Fruit fly (Drosophila melanogaster): ENCODE results near the gene CG13606.
A peak's percentile ranks its signal among the peaks of the same experiment; 100 is the strongest.

CG13606 gene

DNA sequence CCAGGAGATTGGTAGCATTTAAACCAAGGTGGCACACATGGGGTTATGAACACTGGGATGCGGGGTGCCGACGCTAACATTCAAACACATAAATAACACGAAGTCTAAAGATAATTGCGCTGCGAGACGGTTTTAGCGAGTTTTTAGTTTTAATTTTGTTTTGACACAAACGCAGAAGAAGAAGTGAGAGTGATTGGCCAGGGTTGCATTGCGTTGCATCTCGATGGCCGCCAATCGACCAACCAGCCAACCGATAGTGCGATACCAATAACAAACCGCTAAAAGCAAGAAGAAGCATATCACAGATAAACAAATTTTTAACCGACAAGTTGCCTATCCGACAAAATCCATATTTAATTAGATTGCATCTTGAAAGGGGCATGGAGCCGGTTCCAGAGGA, 54.3 kb downstream of the CG13606 start, which contains the start of the genes Spps and CG13609 (continued):
- TF ChIP-seq Ravus (GFP tag; IDR thresholded peaks at IDR 0.05): no peak
- no peak for TF ChIP-seq tio (GFP tag; optimal IDR thresholded peaks at IDR 0.05)
- no peak for TF ChIP-seq chif (GFP tag; optimal IDR thresholded peaks at IDR 0.05)
- TF ChIP-seq zf30C (GFP tag; optimal IDR thresholded peaks at IDR 0.05): peak; percentile 7
- TF ChIP-seq sug (tag; optimal IDR thresholded peaks at IDR 0.05): peak; percentile 25
- peak; percentile 72 for TF ChIP-seq E2f2 (GFP tag; IDR thresholded peaks at IDR 0.05)
- no peak for TF ChIP-seq al (GFP tag; IDR thresholded peaks at IDR 0.05)
- TF ChIP-seq ap (GFP tag; IDR thresholded peaks at IDR 0.05): no peak
- no peak for TF ChIP-seq CG9215 (GFP tag; IDR thresholded peaks at IDR 0.05)
- no peak for TF ChIP-seq CG14050 (GFP tag; IDR thresholded peaks at IDR 0.05)
- TF ChIP-seq Dp (GFP tag; optimal IDR thresholded peaks at IDR 0.05): peak; percentile 66
- TF ChIP-seq corto (GFP tag; optimal IDR thresholded peaks at IDR 0.05): no peak
- no peak for TF ChIP-seq gt (GFP tag; IDR thresholded peaks at IDR 0.05)
- peak; percentile 22 for TF ChIP-seq her (GFP tag; optimal IDR thresholded peaks at IDR 0.05)
- no peak for TF ChIP-seq CG4360 (GFP tag; IDR thresholded peaks at IDR 0.05)
- TF ChIP-seq CG14014 (GFP tag; IDR thresholded peaks at IDR 0.05): no peak
- TF ChIP-seq hbn (GFP tag; IDR thresholded peaks at IDR 0.05; ENCODE audit: partially characterized antibody): peak; percentile 95
- TF ChIP-seq ara (GFP tag; IDR thresholded peaks at IDR 0.05): no peak
- no peak for TF ChIP-seq CG10462 (GFP tag; optimal IDR thresholded peaks at IDR 0.05)
- no peak for TF ChIP-seq CG8944 (GFP tag; optimal IDR thresholded peaks at IDR 0.05)
- TF ChIP-seq CG15011 (GFP tag; optimal IDR thresholded peaks at IDR 0.05): no peak
- TF ChIP-seq CG1603 (tag; optimal IDR thresholded peaks at IDR 0.05): peak; percentile 85
- TF ChIP-seq MTF-1 (GFP tag; optimal IDR thresholded peaks at IDR 0.05; ENCODE audit: borderline replicate concordance): no peak
- no peak for TF ChIP-seq lmd (GFP tag; IDR thresholded peaks at IDR 0.05)
- no peak for TF ChIP-seq Atf6 (GFP tag; IDR thresholded peaks at IDR 0.05)
- TF ChIP-seq crp (GFP tag; optimal IDR thresholded peaks at IDR 0.05): peak in 1 of 2 experiments; percentile 1
- TF ChIP-seq CG2116 (GFP tag; optimal IDR thresholded peaks at IDR 0.05): peak; percentile 99
- no peak for TF ChIP-seq CG13424 (tag; optimal IDR thresholded peaks at IDR 0.05)
- TF ChIP-seq Fer1 (GFP tag; optimal IDR thresholded peaks at IDR 0.05): peak; percentile 24
- TF ChIP-seq da (GFP tag; optimal IDR thresholded peaks at IDR 0.05): no peak
- peak; percentile 77 for TF ChIP-seq CG12659 (GFP tag; optimal IDR thresholded peaks at IDR 0.05)
- TF ChIP-seq lilli (GFP tag; optimal IDR thresholded peaks at IDR 0.05): peak; percentile 47
- TF ChIP-seq vfl (GFP tag; optimal IDR thresholded peaks at IDR 0.05): no peak
- peak; percentile 100 for TF ChIP-seq CG17385 (GFP tag; optimal IDR thresholded peaks at IDR 0.05)
- 0 out of 2 replicates have a peak, but pooled peaks have one; percentile 20 for TF ChIP-seq Nf-YA (GFP tag; IDR thresholded peaks at IDR 0.05)
- TF ChIP-seq CG42726 (GFP tag; IDR thresholded peaks at IDR 0.05; ENCODE audit: partially characterized antibody): peak; percentile 92
- TF ChIP-seq gsb (GFP tag; IDR thresholded peaks at IDR 0.05): no peak
- TF ChIP-seq Nf-YC (tag; optimal IDR thresholded peaks at IDR 0.05): no peak
- peak; percentile 100 for TF ChIP-seq chinmo (GFP tag; IDR thresholded peaks at IDR 0.05; ENCODE audit: partially characterized antibody)
- peak; percentile 98 for TF ChIP-seq bbx (GFP tag; IDR thresholded peaks at IDR 0.05; ENCODE audit: partially characterized antibody)
- peak; percentile 9 for TF ChIP-seq CG8290 (GFP tag; optimal IDR thresholded peaks at IDR 0.05)
- peak in 1 of 2 experiments; percentile 74 for TF ChIP-seq CG8290 (tag; optimal IDR thresholded peaks at IDR 0.05)
- peak; percentile 72 for TF ChIP-seq CG3995 (GFP tag; optimal IDR thresholded peaks at IDR 0.05)
- TF ChIP-seq nau (GFP tag; optimal IDR thresholded peaks at IDR 0.05): no peak
- peak; percentile 71 for TF ChIP-seq HmgZ (tag; optimal IDR thresholded peaks at IDR 0.05)
- TF ChIP-seq dati (GFP tag; IDR thresholded peaks at IDR 0.05): no peak
- no peak for TF ChIP-seq Stat92E (GFP tag; optimal IDR thresholded peaks at IDR 0.05)
- TF ChIP-seq Ptx1 (GFP tag; IDR thresholded peaks at IDR 0.05): no peak
- TF ChIP-seq cato (GFP tag; optimal IDR thresholded peaks at IDR 0.05; ENCODE audit: borderline replicate concordance): no peak
- peak; percentile 43 for TF ChIP-seq CG9797 (GFP tag; optimal IDR thresholded peaks at IDR 0.05)
- TF ChIP-seq H2.0 (GFP tag; IDR thresholded peaks at IDR 0.05): no peak

Data from whole organism, embryonic.